Worm (Caenorhabditis elegans): Measurements from ENCODE around the gene F55C12.6.
A peak's percentile ranks its signal among the peaks of the same experiment; 100 is the strongest.

Gene F55C12.6

ce11 chrII:5876053-5876452 lies at the start of gene F55C12.6:
F55C12.6 (minus strand) TSS chrII:5876153.
- TF ChIP-seq him-1 (tag; optimal IDR thresholded peaks at IDR 0.05): no peak
- TF ChIP-seq dao-5 (tag; optimal IDR thresholded peaks at IDR 0.05): no peak
- TF ChIP-seq W03F9.2 (tag; optimal IDR thresholded peaks at IDR 0.05): no peak

ce11 chrII:5921620-5922019 lies 45.7 kb upstream of the F55C12.6 start, which contains the start of gene vrk-1:
vrk-1 (plus strand) TSS chrII:5921967.
- TF ChIP-seq W03F9.2 (tag; optimal IDR thresholded peaks at IDR 0.05) (no peak), him-1 (tag; optimal IDR thresholded peaks at IDR 0.05) (no peak), dao-5 (tag; optimal IDR thresholded peaks at IDR 0.05) (no peak)

- no peak for TF ChIP-seq him-1 (tag; optimal IDR thresholded peaks at IDR 0.05)
- peak; percentile 36 for TF ChIP-seq W03F9.2 (tag; optimal IDR thresholded peaks at IDR 0.05)
Measured at ce11 chrII:5918149-5918697, 42.3 kb upstream of the F55C12.6 start, which contains the start of gene ptp-2. ptp-2 (plus strand) TSS chrII:5918647.

ce11 chrII:5917010-5917472 lies 41.1 kb upstream of the F55C12.6 start, which contains the start of gene frh-1:
frh-1 (plus strand) TSS chrII:5917422.
- TF ChIP-seq him-1 (tag; optimal IDR thresholded peaks at IDR 0.05) (no peak), W03F9.2 (tag; optimal IDR thresholded peaks at IDR 0.05) (no peak), dao-5 (tag; optimal IDR thresholded peaks at IDR 0.05) (no peak)

ce11 chrII:5913897-5914296 lies 37.9 kb upstream of the F55C12.6 start:
- TF ChIP-seq him-1 (tag; optimal IDR thresholded peaks at IDR 0.05) (no peak), W03F9.2 (tag; optimal IDR thresholded peaks at IDR 0.05) (no peak)

- TF ChIP-seq him-1 (tag; optimal IDR thresholded peaks at IDR 0.05): no peak
- no peak for TF ChIP-seq W03F9.2 (tag; optimal IDR thresholded peaks at IDR 0.05)
- no peak for TF ChIP-seq dao-5 (tag; optimal IDR thresholded peaks at IDR 0.05)
Measured at ce11 chrII:5911939-5912523, 36.1 kb upstream of the F55C12.6 start.

- TF ChIP-seq W03F9.2 (tag; optimal IDR thresholded peaks at IDR 0.05): no peak
- no peak for TF ChIP-seq him-1 (tag; optimal IDR thresholded peaks at IDR 0.05)
- no peak for TF ChIP-seq dao-5 (tag; optimal IDR thresholded peaks at IDR 0.05)
Measured at ce11 chrII:5911274-5911673, 35.3 kb upstream of the F55C12.6 start, which contains the start of gene cgt-3. cgt-3 (plus strand) TSS chrII:5911324.

- no peak for TF ChIP-seq him-1 (tag; optimal IDR thresholded peaks at IDR 0.05)
- no peak for TF ChIP-seq W03F9.2 (tag; optimal IDR thresholded peaks at IDR 0.05)
- TF ChIP-seq dao-5 (tag; optimal IDR thresholded peaks at IDR 0.05): no peak
Measured at ce11 chrII:5907482-5907881, 31.5 kb upstream of the F55C12.6 start, which contains the start of gene vps-35. vps-35 (plus strand) TSS chrII:5907816.

ce11 chrII:5906274-5906673 lies 30.3 kb upstream of the F55C12.6 start, which contains the start of gene F59G1.8:
F59G1.8 (plus strand) TSS chrII:5906566.
- no peak for TF ChIP-seq W03F9.2 (tag; optimal IDR thresholded peaks at IDR 0.05)
- no peak for TF ChIP-seq dao-5 (tag; optimal IDR thresholded peaks at IDR 0.05)
- no peak for TF ChIP-seq him-1 (tag; optimal IDR thresholded peaks at IDR 0.05)

- TF ChIP-seq W03F9.2 (tag; optimal IDR thresholded peaks at IDR 0.05) (no peak), him-1 (tag; optimal IDR thresholded peaks at IDR 0.05) (no peak), dao-5 (tag; optimal IDR thresholded peaks at IDR 0.05) (no peak)
Measured at ce11 chrII:5904252-5904651, 28.3 kb upstream of the F55C12.6 start, which contains the start of gene tsp-18. tsp-18 (plus strand) TSS chrII:5904552.

ce11 chrII:5902139-5902538 lies 26.2 kb upstream of the F55C12.6 start:
- TF ChIP-seq him-1 (tag; optimal IDR thresholded peaks at IDR 0.05) (no peak), W03F9.2 (tag; optimal IDR thresholded peaks at IDR 0.05) (no peak), dao-5 (tag; optimal IDR thresholded peaks at IDR 0.05) (no peak)

ce11 chrII:5901407-5902026 lies 25.6 kb upstream of the F55C12.6 start:
- no peak for TF ChIP-seq W03F9.2 (tag; optimal IDR thresholded peaks at IDR 0.05)
- no peak for TF ChIP-seq dao-5 (tag; optimal IDR thresholded peaks at IDR 0.05)
- no peak for TF ChIP-seq him-1 (tag; optimal IDR thresholded peaks at IDR 0.05)

ce11 chrII:5899865-5900486 lies 24.0 kb upstream of the F55C12.6 start:
- no peak for TF ChIP-seq dao-5 (tag; optimal IDR thresholded peaks at IDR 0.05)
- TF ChIP-seq him-1 (tag; optimal IDR thresholded peaks at IDR 0.05): no peak
- peak; percentile 16 for TF ChIP-seq W03F9.2 (tag; optimal IDR thresholded peaks at IDR 0.05)

ce11 chrII:5899080-5899479 lies 23.1 kb upstream of the F55C12.6 start:
- TF ChIP-seq W03F9.2 (tag; optimal IDR thresholded peaks at IDR 0.05) (no peak), him-1 (tag; optimal IDR thresholded peaks at IDR 0.05) (no peak), dao-5 (tag; optimal IDR thresholded peaks at IDR 0.05) (no peak)
